Worm (Caenorhabditis elegans) whole organism, late embryonic: ENCODE measurements around the gene cul-1.

Source experiments
- elt-2 ChIP-seq: sonication (generic microtip); optimal IDR thresholded peaks from 2 replicates; lab custom pipeline; 2016; ENCODE audit warnings: missing genetic modification reagents, missing genetic modification characterization, missing compliant biosample characterization
- pax-1 ChIP-seq: fragments of 150-350 bp; optimal IDR thresholded peaks from 2 replicates; lab custom pipeline; 2014; ENCODE audit warnings: missing biosample characterization, missing genetic modification characterization
- pha-4 ChIP-seq: fragments of 150-350 bp; optimal IDR thresholded peaks from 2 replicates; lab custom pipeline; 2018; ENCODE audit warnings: missing biosample characterization, missing genetic modification reagents, missing genetic modification characterization
- ttx-3 ChIP-seq: sonication (generic microtip); optimal IDR thresholded peaks from 2 replicates; lab custom pipeline; 2016; ENCODE audit warnings: missing genetic modification reagents, missing genetic modification characterization, missing compliant biosample characterization
- unc-55 ChIP-seq: sonication (generic microtip); optimal IDR thresholded peaks from 2 replicates; lab custom pipeline; 2017; ENCODE audit warnings: missing biosample characterization, missing genetic modification reagents, missing genetic modification characterization
- unc-86 ChIP-seq: sonication (generic microtip); optimal IDR thresholded peaks from 2 replicates; lab custom pipeline; 2016; ENCODE audit warnings: missing genetic modification characterization, missing compliant biosample characterization

DNA sequence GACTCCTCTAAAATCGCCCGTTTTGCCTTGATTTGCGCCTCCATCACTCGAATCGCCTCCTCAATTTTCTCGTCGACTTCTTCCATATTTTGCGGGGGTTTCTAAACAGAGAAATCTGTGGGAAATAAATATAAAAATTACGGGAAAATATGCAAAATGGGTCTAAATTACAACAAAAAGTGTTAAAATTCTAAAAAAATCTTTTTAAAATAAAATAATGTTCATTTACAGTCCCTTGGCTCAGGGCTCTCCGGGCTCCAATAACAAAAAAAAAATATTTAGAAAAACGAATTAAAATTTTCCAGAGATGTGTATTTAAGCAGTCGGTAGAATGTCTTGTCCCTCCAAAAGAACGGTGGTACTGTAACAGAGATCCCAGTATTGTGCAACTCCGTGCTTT is 47.1 kb upstream of the cul-1 start, which contains the start of gene M03C11.6:
- TF ChIP-seq pha-4 (tag; lab: Kevin White, UChicago) (no peak), ttx-3 (tag; lab: Kevin White, UChicago) (no peak), unc-55 (GFP tag; lab: Kevin White, UChicago) (no peak), pax-1 (tag; lab: Kevin White, UChicago) (no peak), elt-2 (tag; lab: Kevin White, UChicago) (no peak), unc-86 (tag; lab: Kevin White, UChicago) (no peak)
